Worm (Caenorhabditis elegans): Measurements from ENCODE around the gene T13B5.9.

Gene T13B5.9

ce11 chrII:1071432-1071831 is 32.9 kb downstream of the T13B5.9 start:
- TF ChIP-seq sdc-2 (tag; optimal IDR thresholded peaks at IDR 0.05), result no peak
- TF ChIP-seq pat-9 (tag; optimal IDR thresholded peaks at IDR 0.05), result no peak
- no peak for TF ChIP-seq tbx-2 (tag; optimal IDR thresholded peaks at IDR 0.05)
- TF ChIP-seq unc-86 (tag; optimal IDR thresholded peaks at IDR 0.05), result no peak
- no peak for TF ChIP-seq pros-1 (tag; optimal IDR thresholded peaks at IDR 0.05)
- no peak for TF ChIP-seq pag-3 (tag; optimal IDR thresholded peaks at IDR 0.05; ENCODE audit: borderline replicate concordance)
- no peak for TF ChIP-seq fax-1 (tag; optimal IDR thresholded peaks at IDR 0.05)
- no peak for TF ChIP-seq nfya-1 (tag; optimal IDR thresholded peaks at IDR 0.05)
- TF ChIP-seq tbx-7 (tag; optimal IDR thresholded peaks at IDR 0.05), result no peak
- TF ChIP-seq ztf-16 (tag; optimal IDR thresholded peaks at IDR 0.05), result no peak
- TF ChIP-seq zip-5 (tag; optimal IDR thresholded peaks at IDR 0.05), result no peak
- TF ChIP-seq pqm-1 (tag; optimal IDR thresholded peaks at IDR 0.05), result no peak
- TF ChIP-seq ceh-24 (tag; optimal IDR thresholded peaks at IDR 0.05), result no peak
- no peak for TF ChIP-seq ceh-6 (GFP tag; optimal IDR thresholded peaks at IDR 0.05)
- TF ChIP-seq ama-1 (optimal IDR thresholded peaks at IDR 0.05), result no peak
- TF ChIP-seq odd-2 (tag; optimal IDR thresholded peaks at IDR 0.05), result no peak

- TF ChIP-seq ceh-45 (GFP tag; IDR thresholded peaks at IDR 0.05) (no peak), ceh-6 (GFP tag; optimal IDR thresholded peaks at IDR 0.05) (no peak), fax-1 (tag; optimal IDR thresholded peaks at IDR 0.05) (no peak), hlh-8 (tag; optimal IDR thresholded peaks at IDR 0.05) (no peak), hlh-6 (tag; optimal IDR thresholded peaks at IDR 0.05) (no peak), unc-42 (tag; optimal IDR thresholded peaks at IDR 0.05) (no peak), gmeb-2 (tag; optimal IDR thresholded peaks at IDR 0.05) (no peak), nfya-1 (tag; optimal IDR thresholded peaks at IDR 0.05) (no peak), che-1 (tag; optimal IDR thresholded peaks at IDR 0.05) (no peak), fkh-6 (tag; optimal IDR thresholded peaks at IDR 0.05) (no peak)
Observed at ce11 chrII:1070875-1071274, 33.4 kb downstream of the T13B5.9 start, which contains the start of gene K02E7.12. Gene K02E7.12 (plus strand): TSS chrII:1071175.

ce11 chrII:1066907-1067306 is 37.4 kb downstream of the T13B5.9 start, which contains the start of gene K02E7.10:
Gene K02E7.10 (minus strand): TSS chrII:1067007.
- TF ChIP-seq unc-3 (GFP tag; conservative IDR thresholded peaks at IDR 0.05) (no peak), unc-3 (tag; optimal IDR thresholded peaks at IDR 0.05) (no peak), fkh-10 (GFP tag; optimal IDR thresholded peaks at IDR 0.05) (no peak), lim-6 (tag; optimal IDR thresholded peaks at IDR 0.05) (no peak), ceh-24 (tag; optimal IDR thresholded peaks at IDR 0.05) (no peak), hlh-8 (tag; optimal IDR thresholded peaks at IDR 0.05) (no peak), gmeb-2 (tag; optimal IDR thresholded peaks at IDR 0.05) (no peak), T23F11.4 (GFP tag; optimal IDR thresholded peaks at IDR 0.05) (no peak), fax-1 (tag; optimal IDR thresholded peaks at IDR 0.05) (no peak), ttx-3 (tag; optimal IDR thresholded peaks at IDR 0.05) (no peak), K02D7.2 (tag; optimal IDR thresholded peaks at IDR 0.05) (no peak), tbx-7 (tag; optimal IDR thresholded peaks at IDR 0.05) (no peak), ceh-2 (tag; optimal IDR thresholded peaks at IDR 0.05) (no peak), ceh-31 (tag; optimal IDR thresholded peaks at IDR 0.05) (no peak), ahr-1 (tag; optimal IDR thresholded peaks at IDR 0.05) (no peak), hlh-6 (tag; optimal IDR thresholded peaks at IDR 0.05) (no peak)

ce11 chrII:1063926-1064325 is 40.4 kb downstream of the T13B5.9 start:
- TF ChIP-seq madf-2 (tag; optimal IDR thresholded peaks at IDR 0.05), result no peak
- no peak for TF ChIP-seq ref-2 (tag; optimal IDR thresholded peaks at IDR 0.05)
- TF ChIP-seq odd-2 (tag; optimal IDR thresholded peaks at IDR 0.05), result no peak
- no peak for TF ChIP-seq ceh-22 (tag; optimal IDR thresholded peaks at IDR 0.05)
- no peak for TF ChIP-seq unc-3 (GFP tag; conservative IDR thresholded peaks at IDR 0.05)
- TF ChIP-seq unc-3 (tag; optimal IDR thresholded peaks at IDR 0.05), result no peak
- TF ChIP-seq pag-3 (tag; optimal IDR thresholded peaks at IDR 0.05; ENCODE audit: borderline replicate concordance), result no peak
- TF ChIP-seq che-1 (tag; optimal IDR thresholded peaks at IDR 0.05), result no peak
- TF ChIP-seq fkh-10 (GFP tag; optimal IDR thresholded peaks at IDR 0.05), result no peak
- no peak for TF ChIP-seq ceh-24 (tag; optimal IDR thresholded peaks at IDR 0.05)
- TF ChIP-seq mec-3 (tag; optimal IDR thresholded peaks at IDR 0.05; ENCODE audit: borderline replicate concordance), result no peak
- TF ChIP-seq pha-4 (tag; optimal IDR thresholded peaks at IDR 0.05), result no peak

All from whole organism, late embryonic.